Fruit fly (Drosophila melanogaster) S2 (cell line): ENCODE results near the gene CG17350.

Experiments used
- CG8478 ChIP-seq: fragments of >200 bp; optimal IDR thresholded peaks from 2 replicates; lab custom pipeline; 2018
- CTCF ChIP-seq, 2 experiments: fragments of >200 bp; optimal IDR thresholded peaks; 2 replicates each; lab custom pipeline; 2018

DNA sequence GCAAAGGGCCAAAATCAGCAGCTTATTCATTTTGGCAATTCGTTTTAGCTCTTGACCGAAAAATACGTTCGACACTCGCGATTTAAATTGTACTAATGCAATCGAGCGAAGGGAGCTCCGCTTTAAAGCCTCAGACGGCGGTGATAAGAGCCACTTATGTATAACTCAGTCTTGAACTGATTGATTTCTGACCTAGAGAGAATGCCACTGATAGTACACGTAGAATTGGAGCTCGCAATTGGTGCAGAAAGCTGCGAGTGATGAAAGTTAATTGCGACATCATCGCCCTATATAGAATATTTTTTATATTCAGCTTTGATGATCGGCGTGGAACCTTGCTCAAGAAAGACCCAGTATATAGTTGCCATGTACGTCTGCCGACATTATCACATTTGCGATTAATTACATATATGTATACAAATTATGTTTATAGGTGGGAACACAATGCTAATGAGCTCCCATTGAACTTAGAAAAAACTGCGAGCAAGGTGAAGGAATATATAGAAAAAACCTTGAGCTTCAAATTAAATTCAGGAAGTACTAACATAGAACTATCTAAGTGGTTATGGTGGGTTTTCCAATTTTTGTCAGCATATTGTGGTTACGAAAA, 5.5 kb downstream of the CG17350 start, which contains the start of gene fon:
- no peak for TF ChIP-seq CG8478 (lab: Kevin White, UChicago)
- TF ChIP-seq CTCF (optimal IDR thresholded peaks at IDR 0.05; lab: Kevin White, UChicago), result no peak
